Fruit fly (Drosophila melanogaster) whole organism, embryonic: ENCODE measurements around the gene CG7551.

Experiments used
- Abd-B ChIP-seq: fragments of 200-800 bp; sonication (Bioruptor generic); optimal IDR thresholded peaks from 2 replicates; lab custom pipeline; 2018; ENCODE audit warnings: missing biosample characterization, mild to moderate bottlenecking, missing genetic modification characterization, moderate library complexity
- Atf3 ChIP-seq: fragments of 200-800 bp; sonication (Bioruptor generic); optimal IDR thresholded peaks from 3 replicates; lab custom pipeline; 2016; ENCODE audit warnings: missing biosample characterization, missing genetic modification characterization
- CG11247 ChIP-seq: fragments of 200-800 bp; sonication (Bioruptor generic); IDR thresholded peaks from 2 replicates; pipeline ENCODE4 v1.3.6; 2022; ENCODE audit warnings: missing biosample characterization, missing genetic modification characterization
- CG11723 ChIP-seq: fragments of 200-800 bp; sonication (Bioruptor generic); optimal IDR thresholded peaks from 2 replicates; lab custom pipeline; 2017; ENCODE audit warnings: missing biosample characterization, mild to moderate bottlenecking, missing genetic modification characterization
- CG12769 ChIP-seq: fragments of 200-800 bp; sonication (Bioruptor generic); optimal IDR thresholded peaks from 2 replicates; lab custom pipeline; 2019; ENCODE audit warnings: missing biosample characterization, mild to moderate bottlenecking, missing genetic modification characterization, moderate library complexity
- CG1603 ChIP-seq: fragments of 200-800 bp; sonication (Bioruptor generic); optimal IDR thresholded peaks from 2 replicates; lab custom pipeline; 2019; ENCODE audit warnings: missing biosample characterization, mild to moderate bottlenecking, missing genetic modification characterization, moderate library complexity
- CG17359 ChIP-seq: fragments of 200-800 bp; sonication (Bioruptor generic); optimal IDR thresholded peaks from 3 replicates; lab custom pipeline; 2018; ENCODE audit warnings: missing biosample characterization, mild to moderate bottlenecking, missing genetic modification characterization, moderate library complexity
- CG17361 ChIP-seq: fragments of 200-800 bp; sonication (Bioruptor generic); IDR thresholded peaks from 3 replicates; pipeline ENCODE4 v1.3.6; 2022; ENCODE audit warnings: missing biosample characterization, missing genetic modification characterization
- CG1792 ChIP-seq: fragments of 200-800 bp; sonication (Bioruptor generic); optimal IDR thresholded peaks from 2 replicates; lab custom pipeline; 2016; ENCODE audit warnings: missing biosample characterization, missing genetic modification characterization
- CG31224 ChIP-seq: fragments of 200-800 bp; sonication (Bioruptor generic); IDR thresholded peaks from 2 replicates; pipeline ENCODE4 v1.3.6; 2022; ENCODE audit warnings: missing biosample characterization, missing genetic modification characterization
- CG32532 ChIP-seq: fragments of 200-800 bp; sonication (Bioruptor generic); IDR thresholded peaks from 2 replicates; pipeline ENCODE4 v1.3.6; 2022; ENCODE audit warnings: missing biosample characterization, missing genetic modification characterization
- CG3281 ChIP-seq: fragments of 200-800 bp; sonication (Bioruptor generic); optimal IDR thresholded peaks from 3 replicates; lab custom pipeline; 2017; ENCODE audit warnings: missing biosample characterization, mild to moderate bottlenecking, missing genetic modification characterization
- CG34422 ChIP-seq: fragments of 200-800 bp; sonication (Bioruptor generic); IDR thresholded peaks from 3 replicates; pipeline ENCODE4 v1.3.6; 2022; ENCODE audit warnings: missing biosample characterization, missing genetic modification characterization
- CG4707 ChIP-seq: fragments of 200-800 bp; sonication (Bioruptor generic); optimal IDR thresholded peaks from 2 replicates; lab custom pipeline; 2018; ENCODE audit warnings: missing biosample characterization, mild to moderate bottlenecking, missing genetic modification characterization, moderate library complexity
- CG4854 ChIP-seq: fragments of 200-800 bp; sonication (Bioruptor generic); optimal IDR thresholded peaks from 2 replicates; lab custom pipeline; 2016; ENCODE audit warnings: missing biosample characterization, missing genetic modification characterization, inconsistent platforms
- CG6254 ChIP-seq: fragments of 200-800 bp; sonication (Bioruptor generic); optimal IDR thresholded peaks from 3 replicates; lab custom pipeline; 2017; ENCODE audit warnings: mild to moderate bottlenecking, missing biosample characterization, missing genetic modification reagents, missing genetic modification characterization
- CG6791 ChIP-seq: fragments of 200-800 bp; sonication (Bioruptor generic); IDR thresholded peaks from 3 replicates; pipeline ENCODE4 v1.3.6; 2022; ENCODE audit warnings: missing biosample characterization, missing genetic modification characterization; ENCODE audit not compliant: partially characterized antibody
- CG6854 ChIP-seq: fragments of 200-800 bp; sonication (Bioruptor generic); optimal IDR thresholded peaks from 3 replicates; lab custom pipeline; 2017; ENCODE audit warnings: missing biosample characterization, mild to moderate bottlenecking, missing genetic modification characterization
- CG7357 ChIP-seq: fragments of 200-800 bp; sonication (Bioruptor generic); IDR thresholded peaks from 3 replicates; pipeline ENCODE4 v1.3.6; 2022; ENCODE audit warnings: missing biosample characterization, missing genetic modification characterization
- CG7556 ChIP-seq: fragments of 200-800 bp; sonication (Bioruptor generic); optimal IDR thresholded peaks from 2 replicates; lab custom pipeline; 2017; ENCODE audit warnings: missing biosample characterization, mild to moderate bottlenecking, missing genetic modification characterization
- CG9215 ChIP-seq: fragments of 200-800 bp; sonication (Bioruptor generic); IDR thresholded peaks from 2 replicates; pipeline ENCODE4 v1.3.6; 2022; ENCODE audit warnings: missing biosample characterization, missing genetic modification characterization
- E2f1 ChIP-seq: fragments of 200-800 bp; sonication (Bioruptor generic); IDR thresholded peaks from 2 replicates; pipeline ENCODE4 v1.3.6; 2022; ENCODE audit warnings: missing biosample characterization, missing genetic modification characterization
- E2f2 ChIP-seq: fragments of 200-800 bp; sonication (Bioruptor generic); IDR thresholded peaks from 2 replicates; pipeline ENCODE4 v1.3.6; 2022; ENCODE audit warnings: missing biosample characterization, missing genetic modification characterization
- Hmx ChIP-seq: fragments of 200-800 bp; sonication (Bioruptor generic); optimal IDR thresholded peaks from 2 replicates; lab custom pipeline; 2016; ENCODE audit warnings: missing biosample characterization, missing genetic modification characterization
- Hr78 ChIP-seq, 2 experiments: fragments of 200-800 bp in 1 of 2; fragments of >200 bp in 1 of 2; sonication (Bioruptor generic) in 1 of 2; optimal IDR thresholded peaks; 2 replicates each; lab custom pipeline; 2017 to 2019; ENCODE audit warnings: missing biosample characterization in 2 of 2, missing genetic modification characterization in 2 of 2, mild to moderate bottlenecking in 1 of 2, moderate library complexity in 1 of 2
- NC2α ChIP-seq: fragments of 200-800 bp; sonication (Bioruptor generic); optimal IDR thresholded peaks from 2 replicates; lab custom pipeline; 2016; ENCODE audit warnings: missing biosample characterization, missing genetic modification characterization
- Nf-YB ChIP-seq: fragments of 200-800 bp; sonication (Bioruptor generic); optimal IDR thresholded peaks from 3 replicates; lab custom pipeline; 2019; ENCODE audit warnings: missing biosample characterization, mild to moderate bottlenecking, missing genetic modification characterization, moderate library complexity
- NfI ChIP-seq: fragments of 200-800 bp; sonication (Bioruptor generic); optimal IDR thresholded peaks from 3 replicates; lab custom pipeline; 2018; ENCODE audit warnings: missing biosample characterization, mild to moderate bottlenecking, missing genetic modification characterization, moderate library complexity
- Oaz ChIP-seq: fragments of 200-800 bp; sonication (Bioruptor generic); IDR thresholded peaks from 2 replicates; pipeline ENCODE4 v1.3.6; 2022; ENCODE audit warnings: missing biosample characterization, missing genetic modification characterization
- Optix ChIP-seq: fragments of 200-800 bp; sonication (Bioruptor generic); IDR thresholded peaks from 3 replicates; pipeline ENCODE4 v1.3.6; 2022; ENCODE audit warnings: missing biosample characterization, missing genetic modification characterization
- Side ChIP-seq: fragments of 200-800 bp; sonication (Bioruptor generic); optimal IDR thresholded peaks from 2 replicates; lab custom pipeline; 2016; ENCODE audit warnings: missing biosample characterization, missing genetic modification characterization
- Sox100B ChIP-seq: fragments of 200-800 bp; sonication (Bioruptor generic); optimal IDR thresholded peaks from 3 replicates; lab custom pipeline; 2018; ENCODE audit warnings: missing biosample characterization, mild to moderate bottlenecking, missing genetic modification characterization
- Sry-β ChIP-seq: fragments of 200-800 bp; sonication (Bioruptor generic); optimal IDR thresholded peaks from 2 replicates; lab custom pipeline; 2018; ENCODE audit warnings: missing biosample characterization, mild to moderate bottlenecking, missing genetic modification characterization, moderate library complexity
- TFAM ChIP-seq: fragments of 200-800 bp; sonication (Bioruptor generic); optimal IDR thresholded peaks from 2 replicates; lab custom pipeline; 2017; ENCODE audit warnings: missing biosample characterization, missing genetic modification characterization, inconsistent platforms
- Tbp ChIP-seq: fragments of >200 bp; optimal IDR thresholded peaks from 2 replicates; lab custom pipeline; 2018; ENCODE audit warnings: missing biosample characterization, missing genetic modification characterization
- ac ChIP-seq: fragments of 200-800 bp; sonication (Bioruptor generic); optimal IDR thresholded peaks from 3 replicates; lab custom pipeline; 2017; ENCODE audit warnings: missing biosample characterization, mild to moderate bottlenecking, missing genetic modification characterization
- chinmo ChIP-seq: fragments of 200-800 bp; sonication (Bioruptor generic); IDR thresholded peaks from 4 replicates; pipeline ENCODE4 v1.3.6; 2022; ENCODE audit warnings: missing biosample characterization, missing genetic modification characterization; ENCODE audit not compliant: partially characterized antibody
- crol ChIP-seq: fragments of 200-800 bp; sonication (Bioruptor generic); IDR thresholded peaks from 2 replicates; pipeline ENCODE4 v1.3.6; 2022; ENCODE audit warnings: missing biosample characterization, missing genetic modification characterization
- dmrt99B ChIP-seq: fragments of 200-800 bp; sonication (Bioruptor generic); optimal IDR thresholded peaks from 2 replicates; lab custom pipeline; 2018; ENCODE audit warnings: missing biosample characterization, mild to moderate bottlenecking, missing genetic modification characterization, moderate library complexity
- fd96Cb ChIP-seq: fragments of 200-800 bp; sonication (Bioruptor generic); optimal IDR thresholded peaks from 2 replicates; lab custom pipeline; 2018; ENCODE audit warnings: missing biosample characterization, mild to moderate bottlenecking, missing genetic modification characterization, moderate library complexity
- gfzf ChIP-seq: fragments of 200-800 bp; sonication (Bioruptor generic); optimal IDR thresholded peaks from 2 replicates; lab custom pipeline; 2016; ENCODE audit warnings: missing biosample characterization, mild to moderate bottlenecking, missing genetic modification characterization, moderate library complexity
- hb ChIP-seq: fragments of 200-800 bp; sonication (Bioruptor generic); IDR thresholded peaks from 3 replicates; pipeline ENCODE4 v1.3.6; 2022; ENCODE audit warnings: missing biosample characterization, missing genetic modification characterization; ENCODE audit not compliant: partially characterized antibody
- kni ChIP-seq: fragments of 200-800 bp; sonication (Bioruptor generic); optimal IDR thresholded peaks from 3 replicates; lab custom pipeline; 2017; ENCODE audit warnings: mild to moderate bottlenecking, missing biosample characterization, missing genetic modification reagents, missing genetic modification characterization
- knrl ChIP-seq: fragments of 200-800 bp; sonication (Bioruptor generic); IDR thresholded peaks from 3 replicates; pipeline ENCODE4 v1.3.6; 2022; ENCODE audit warnings: missing biosample characterization, missing genetic modification characterization; ENCODE audit not compliant: partially characterized antibody
- nau ChIP-seq: fragments of 200-800 bp; sonication (Bioruptor generic); optimal IDR thresholded peaks from 3 replicates; lab custom pipeline; 2017; ENCODE audit warnings: missing biosample characterization, mild to moderate bottlenecking, missing genetic modification characterization, missing genetic modification reagents
- ranshi ChIP-seq: fragments of 200-800 bp; sonication (Bioruptor generic); IDR thresholded peaks from 2 replicates; pipeline ENCODE4 v1.3.6; 2022; ENCODE audit warnings: missing biosample characterization, missing genetic modification characterization
- seq ChIP-seq: fragments of 200-800 bp; sonication (Bioruptor generic); IDR thresholded peaks from 2 replicates; pipeline ENCODE4 v1.3.6; 2022; ENCODE audit warnings: missing biosample characterization, missing genetic modification characterization
- sisA ChIP-seq: fragments of 200-800 bp; sonication (Bioruptor generic); IDR thresholded peaks from 2 replicates; pipeline ENCODE4 v1.3.6; 2022; ENCODE audit warnings: missing biosample characterization, missing genetic modification characterization
- tup ChIP-seq: fragments of 200-800 bp; sonication (Bioruptor generic); optimal IDR thresholded peaks from 2 replicates; lab custom pipeline; 2016; ENCODE audit warnings: missing biosample characterization, mild to moderate bottlenecking, missing genetic modification characterization, moderate library complexity

Gene CG7551

dm6 chr3L:11418041-11418674 lies 40.1 kb upstream of the CG7551 start (continued):
- TF ChIP-seq CG9215 (GFP tag; lab: Robert Waterston, UW), result peak; percentile 89
- TF ChIP-seq kni (GFP tag; lab: Kevin White, UChicago), result peak; percentile 71
- peak; percentile 80 for TF ChIP-seq CG6854 (GFP tag; lab: Kevin White, UChicago)
- TF ChIP-seq chinmo, result peak; percentile 76; the same call in 1 of the 4 replicates
- peak; percentile 81 for TF ChIP-seq TFAM (GFP tag; lab: Kevin White, UChicago)
- TF ChIP-seq Atf3 (GFP tag; lab: Kevin White, UChicago), result peak; percentile 95
- peak; percentile 89 for TF ChIP-seq CG7556 (GFP tag; lab: Kevin White, UChicago)
- peak in 1 of 2 experiments; percentile 83 for TF ChIP-seq Hr78 (GFP tag; optimal IDR thresholded peaks at IDR 0.05; lab: Kevin White, UChicago)
- peak; percentile 97 for TF ChIP-seq CG11247 (GFP tag; lab: Robert Waterston, UW)
- TF ChIP-seq CG3281, result peak; percentile 88
- peak; percentile 59 for TF ChIP-seq tup (GFP tag; lab: Kevin White, UChicago)
- peak; percentile 96 for TF ChIP-seq CG17359 (tag; lab: Kevin White, UChicago)
- no peak for TF ChIP-seq CG6791
- TF ChIP-seq sisA (GFP tag; lab: Robert Waterston, UW), result peak; percentile 95
- TF ChIP-seq Sry-β (GFP tag; lab: Kevin White, UChicago), result peak; percentile 44
- peak; percentile 94 for TF ChIP-seq Oaz (GFP tag; lab: Robert Waterston, UW)
- no peak for TF ChIP-seq gfzf (GFP tag; lab: Kevin White, UChicago)
- TF ChIP-seq Abd-B, result peak; percentile 94
- TF ChIP-seq CG4707 (GFP tag; lab: Kevin White, UChicago), result peak; percentile 88
- TF ChIP-seq Hmx (GFP tag; lab: Kevin White, UChicago), result peak; percentile 15
- TF ChIP-seq Optix (GFP tag; lab: Robert Waterston, UW), result peak; percentile 99
- TF ChIP-seq CG17361, result peak; percentile 92
- TF ChIP-seq E2f1, result peak; percentile 93
- peak; percentile 88 for TF ChIP-seq NfI (GFP tag; lab: Kevin White, UChicago)
- peak; percentile 90 for TF ChIP-seq CG34422 (GFP tag; lab: Robert Waterston, UW)
- peak; percentile 68 for TF ChIP-seq CG31224
- peak; percentile 97 for TF ChIP-seq dmrt99B (tag; lab: Kevin White, UChicago)
- TF ChIP-seq hb (GFP tag; lab: Robert Waterston, UW), result no peak
- TF ChIP-seq CG4854 (GFP tag; lab: Kevin White, UChicago), result peak; percentile 76
- peak; percentile 67 for TF ChIP-seq CG1792 (GFP tag; lab: Kevin White, UChicago)
- TF ChIP-seq Sox100B (GFP tag; lab: Kevin White, UChicago), result peak; percentile 97
- TF ChIP-seq CG11723 (GFP tag; lab: Kevin White, UChicago), result peak; percentile 89
- peak; percentile 89 for TF ChIP-seq nau (GFP tag; lab: Kevin White, UChicago)
- TF ChIP-seq CG1603 (tag; lab: Kevin White, UChicago), result peak; percentile 92
- TF ChIP-seq Nf-YB (GFP tag; lab: Kevin White, UChicago), result peak; percentile 76
- peak; percentile 92 for TF ChIP-seq CG32532 (GFP tag; lab: Robert Waterston, UW)
- TF ChIP-seq NC2α (GFP tag; lab: Kevin White, UChicago), result peak; percentile 95
- TF ChIP-seq Side (GFP tag; lab: Kevin White, UChicago), result peak; percentile 75
- peak; percentile 77 for TF ChIP-seq ac
- peak; percentile 76; the same call in 1 of the 2 replicates for TF ChIP-seq crol
- TF ChIP-seq CG12769, result peak; percentile 94
- TF ChIP-seq seq (GFP tag; lab: Robert Waterston, UW), result peak; percentile 97
- peak; percentile 82 for TF ChIP-seq E2f2 (GFP tag; lab: Robert Waterston, UW)
- peak; percentile 91 for TF ChIP-seq CG6254 (GFP tag; lab: Kevin White, UChicago)
- no peak for TF ChIP-seq knrl
- no peak for TF ChIP-seq Tbp (GFP tag; lab: Kevin White, UChicago)
- peak; percentile 92 for TF ChIP-seq CG7357 (GFP tag; lab: Robert Waterston, UW)
- peak; percentile 97 for TF ChIP-seq fd96Cb (tag; lab: Kevin White, UChicago)
- peak; percentile 92 for TF ChIP-seq ranshi (GFP tag; lab: Robert Waterston, UW)
